Fruit fly (Drosophila melanogaster) whole organism, embryonic: ENCODE data around the gene CG14515.

ENCODE experiments used
- Adf1 ChIP-seq: fragments of 200-800 bp; sonication (Bioruptor generic); IDR thresholded peaks from 2 replicates; pipeline ENCODE4 v1.3.6; 2022; ENCODE audit warnings: missing biosample characterization, missing genetic modification characterization
- Atf3 ChIP-seq: fragments of 200-800 bp; sonication (Bioruptor generic); optimal IDR thresholded peaks from 3 replicates; lab custom pipeline; 2016; ENCODE audit warnings: missing biosample characterization, missing genetic modification characterization
- Blimp-1 ChIP-seq: fragments of 200-800 bp; sonication (Bioruptor generic); optimal IDR thresholded peaks from 3 replicates; lab custom pipeline; 2018; ENCODE audit warnings: missing biosample characterization, missing genetic modification characterization, mild to moderate bottlenecking, moderate library complexity, missing genetic modification reagents
- BtbVII ChIP-seq: fragments of 200-800 bp; sonication (Bioruptor generic); optimal IDR thresholded peaks from 3 replicates; lab custom pipeline; 2017; ENCODE audit warnings: missing biosample characterization, mild to moderate bottlenecking, missing genetic modification characterization
- CG10209 ChIP-seq: fragments of 200-800 bp; sonication (Bioruptor generic); optimal IDR thresholded peaks from 3 replicates; lab custom pipeline; 2017; ENCODE audit warnings: missing biosample characterization, mild to moderate bottlenecking, missing genetic modification characterization, missing genetic modification reagents
- CG10267 ChIP-seq: fragments of 200-800 bp; sonication (Bioruptor generic); optimal IDR thresholded peaks from 2 replicates; lab custom pipeline; 2018; ENCODE audit warnings: missing biosample characterization, mild to moderate bottlenecking, missing genetic modification characterization, moderate library complexity
- CG10979 ChIP-seq: fragments of 200-800 bp; sonication (Bioruptor generic); optimal IDR thresholded peaks from 2 replicates; lab custom pipeline; 2018; ENCODE audit warnings: missing biosample characterization, mild to moderate bottlenecking, missing genetic modification characterization, moderate library complexity
- CG11085 ChIP-seq: fragments of 200-800 bp; sonication (Bioruptor generic); IDR thresholded peaks from 2 replicates; pipeline ENCODE4 v1.3.6; 2022; ENCODE audit warnings: missing biosample characterization, missing genetic modification characterization
- CG12071 ChIP-seq: fragments of 200-800 bp; sonication (Bioruptor generic); optimal IDR thresholded peaks from 3 replicates; lab custom pipeline; 2018; ENCODE audit warnings: missing biosample characterization, mild to moderate bottlenecking, missing genetic modification characterization
- CG12236 ChIP-seq: fragments of 200-800 bp; sonication (Bioruptor generic); optimal IDR thresholded peaks from 2 replicates; lab custom pipeline; 2016; ENCODE audit warnings: missing biosample characterization, missing genetic modification characterization
- CG13894 ChIP-seq: fragments of 200-800 bp; sonication (Bioruptor generic); optimal IDR thresholded peaks from 3 replicates; lab custom pipeline; 2018; ENCODE audit warnings: missing biosample characterization, mild to moderate bottlenecking, missing genetic modification characterization, moderate library complexity
- CG14441 ChIP-seq: fragments of 200-800 bp; sonication (Bioruptor generic); IDR thresholded peaks from 2 replicates; pipeline ENCODE4 v1.3.6; 2022; ENCODE audit warnings: missing biosample characterization, missing genetic modification characterization
- CG14667 ChIP-seq: fragments of 200-800 bp; sonication (Bioruptor generic); IDR thresholded peaks from 2 replicates; pipeline ENCODE4 v1.3.6; 2022; ENCODE audit warnings: missing biosample characterization, missing genetic modification characterization
- CG15696 ChIP-seq: fragments of 200-800 bp; sonication (Bioruptor generic); optimal IDR thresholded peaks from 2 replicates; lab custom pipeline; 2019; ENCODE audit warnings: missing biosample characterization, mild to moderate bottlenecking, missing genetic modification characterization, moderate library complexity
- CG30020 ChIP-seq: fragments of 200-800 bp; optimal IDR thresholded peaks from 2 replicates; lab custom pipeline; 2019; ENCODE audit warnings: missing biosample characterization, mild to moderate bottlenecking, missing genetic modification characterization, moderate library complexity
- CG31441 ChIP-seq: fragments of 200-800 bp; sonication (Bioruptor generic); IDR thresholded peaks from 2 replicates; pipeline ENCODE4 v1.3.6; 2022; ENCODE audit warnings: missing biosample characterization, missing genetic modification characterization
- CG32532 ChIP-seq: fragments of 200-800 bp; sonication (Bioruptor generic); IDR thresholded peaks from 2 replicates; pipeline ENCODE4 v1.3.6; 2022; ENCODE audit warnings: missing biosample characterization, missing genetic modification characterization
- CG34422 ChIP-seq: fragments of 200-800 bp; sonication (Bioruptor generic); IDR thresholded peaks from 3 replicates; pipeline ENCODE4 v1.3.6; 2022; ENCODE audit warnings: missing biosample characterization, missing genetic modification characterization
- CG3847 ChIP-seq: fragments of 200-800 bp; sonication (Bioruptor generic); IDR thresholded peaks from 2 replicates; pipeline ENCODE4 v1.3.6; 2022; ENCODE audit warnings: missing biosample characterization, missing genetic modification characterization
- CG4328 ChIP-seq: fragments of 200-800 bp; sonication (Bioruptor generic); optimal IDR thresholded peaks from 3 replicates; lab custom pipeline; 2017; ENCODE audit warnings: missing biosample characterization, missing genetic modification reagents, missing genetic modification characterization
- CG4360 ChIP-seq: fragments of 200-800 bp; sonication (Bioruptor generic); IDR thresholded peaks from 2 replicates; pipeline ENCODE4 v1.3.6; 2022; ENCODE audit warnings: missing biosample characterization, missing genetic modification characterization
- CG6654 ChIP-seq: fragments of 200-800 bp; sonication (Bioruptor generic); optimal IDR thresholded peaks from 2 replicates; lab custom pipeline; 2017; ENCODE audit warnings: missing biosample characterization, mild to moderate bottlenecking, missing genetic modification characterization
- CG9876 ChIP-seq: fragments of 200-800 bp; sonication (Bioruptor generic); optimal IDR thresholded peaks from 2 replicates; lab custom pipeline; 2016; ENCODE audit warnings: missing biosample characterization, missing genetic modification characterization
- Dek ChIP-seq: fragments of 200-800 bp; sonication (Bioruptor generic); optimal IDR thresholded peaks from 3 replicates; lab custom pipeline; 2019; ENCODE audit warnings: missing biosample characterization, mild to moderate bottlenecking, missing genetic modification characterization, moderate library complexity
- Eip74EF ChIP-seq, 2 experiments: fragments of 200-800 bp in 1 of 2; fragments of >200 bp in 1 of 2; sonication (Bioruptor generic) in 1 of 2; optimal IDR thresholded peaks; 2 replicates each; lab custom pipeline; 2017 to 2019; ENCODE audit warnings: missing biosample characterization in 2 of 2, missing genetic modification characterization in 2 of 2, mild to moderate bottlenecking in 1 of 2, moderate library complexity in 1 of 2
- Gug ChIP-seq: fragments of 200-800 bp; sonication (Bioruptor generic); IDR thresholded peaks from 4 replicates; pipeline ENCODE4 v1.3.6; 2022; ENCODE audit warnings: missing biosample characterization, missing genetic modification characterization
- H2.0 ChIP-seq: fragments of 200-800 bp; sonication (Bioruptor generic); IDR thresholded peaks from 2 replicates; pipeline ENCODE4 v1.3.6; 2022; ENCODE audit warnings: missing biosample characterization, missing genetic modification characterization
- Lhr ChIP-seq: fragments of 200-800 bp; sonication (Bioruptor generic); optimal IDR thresholded peaks from 3 replicates; lab custom pipeline; 2017; ENCODE audit warnings: mild to moderate bottlenecking, missing biosample characterization, missing genetic modification reagents, missing genetic modification characterization
- Myb ChIP-seq: fragments of 200-800 bp; sonication (Bioruptor generic); optimal IDR thresholded peaks from 2 replicates; lab custom pipeline; 2016; ENCODE audit warnings: missing biosample characterization, missing genetic modification characterization
- Pdp1 ChIP-seq, 2 experiments: fragments of 200-800 bp; sonication (Bioruptor generic); optimal IDR thresholded peaks; 3 replicates each; lab custom pipeline; 2016; ENCODE audit warnings: missing biosample characterization in 2 of 2, missing genetic modification characterization in 2 of 2, mild to moderate bottlenecking in 1 of 2, moderate library complexity in 1 of 2
- Rfx ChIP-seq: fragments of 200-800 bp; sonication (Bioruptor generic); IDR thresholded peaks from 2 replicates; pipeline ENCODE4 v1.3.6; 2022; ENCODE audit warnings: missing biosample characterization, missing genetic modification characterization
- Xbp1 ChIP-seq: fragments of 200-800 bp; sonication (Bioruptor generic); optimal IDR thresholded peaks from 3 replicates; lab custom pipeline; 2016; ENCODE audit warnings: missing biosample characterization, mild to moderate bottlenecking, missing genetic modification characterization
- ac ChIP-seq: fragments of 200-800 bp; sonication (Bioruptor generic); optimal IDR thresholded peaks from 3 replicates; lab custom pipeline; 2017; ENCODE audit warnings: missing biosample characterization, mild to moderate bottlenecking, missing genetic modification characterization
- ci ChIP-seq: fragments of 200-800 bp; sonication (Bioruptor generic); IDR thresholded peaks from 3 replicates; pipeline ENCODE4 v1.3.6; 2022; ENCODE audit warnings: missing biosample characterization, missing genetic modification characterization
- dm ChIP-seq: fragments of 200-800 bp; sonication (Bioruptor generic); optimal IDR thresholded peaks from 3 replicates; lab custom pipeline; 2016; ENCODE audit warnings: missing biosample characterization, missing genetic modification characterization
- dysf ChIP-seq: fragments of 200-800 bp; sonication (Bioruptor generic); IDR thresholded peaks from 3 replicates; pipeline ENCODE4 v1.3.6; 2022; ENCODE audit warnings: missing biosample characterization, missing genetic modification characterization
- eve ChIP-seq, 2 experiments: fragments of >200 bp; optimal IDR thresholded peaks; 2 replicates each; lab custom pipeline; 2017; ENCODE audit warnings: missing biosample characterization in 2 of 2, missing genetic modification characterization in 2 of 2
- fd96Cb ChIP-seq: fragments of 200-800 bp; sonication (Bioruptor generic); optimal IDR thresholded peaks from 2 replicates; lab custom pipeline; 2018; ENCODE audit warnings: missing biosample characterization, mild to moderate bottlenecking, missing genetic modification characterization, moderate library complexity
- gce ChIP-seq: fragments of 200-800 bp; sonication (Bioruptor generic); IDR thresholded peaks from 3 replicates; pipeline ENCODE4 v1.3.6; 2022; ENCODE audit warnings: missing biosample characterization, missing genetic modification characterization
- gcm ChIP-seq: fragments of 200-800 bp; sonication (Bioruptor generic); optimal IDR thresholded peaks from 2 replicates; lab custom pipeline; 2019; ENCODE audit warnings: missing biosample characterization, mild to moderate bottlenecking, missing genetic modification characterization, moderate library complexity
- lbe ChIP-seq: fragments of 200-800 bp; sonication (Bioruptor generic); optimal IDR thresholded peaks from 2 replicates; lab custom pipeline; 2016; ENCODE audit warnings: missing biosample characterization, mild to moderate bottlenecking, missing genetic modification characterization
- nerfin-1 ChIP-seq: fragments of 200-800 bp; sonication (Bioruptor generic); optimal IDR thresholded peaks from 3 replicates; lab custom pipeline; 2019; ENCODE audit warnings: missing biosample characterization, mild to moderate bottlenecking, missing genetic modification characterization, moderate library complexity
- onecut ChIP-seq: fragments of 200-800 bp; sonication (Bioruptor generic); IDR thresholded peaks from 2 replicates; pipeline ENCODE4 v1.3.6; 2022; ENCODE audit warnings: missing biosample characterization, missing genetic modification characterization
- sens-2 ChIP-seq: fragments of 200-800 bp; sonication (Bioruptor generic); IDR thresholded peaks from 2 replicates; pipeline ENCODE4 v1.3.6; 2022; ENCODE audit warnings: missing biosample characterization, missing genetic modification characterization
- tgo ChIP-seq: fragments of 200-800 bp; sonication (Bioruptor generic); IDR thresholded peaks from 3 replicates; pipeline ENCODE4 v1.3.6; 2022; ENCODE audit warnings: missing biosample characterization, missing genetic modification characterization
- trh ChIP-seq: fragments of 200-800 bp; sonication (Bioruptor generic); optimal IDR thresholded peaks from 2 replicates; lab custom pipeline; 2016; ENCODE audit warnings: missing biosample characterization, missing genetic modification characterization
- usp ChIP-seq: fragments of >200 bp; optimal IDR thresholded peaks from 2 replicates; lab custom pipeline; 2017; ENCODE audit warnings: missing biosample characterization, missing genetic modification characterization
- vvl ChIP-seq: fragments of 200-800 bp; sonication (Bioruptor generic); IDR thresholded peaks from 2 replicates; pipeline ENCODE4 v1.3.6; 2022; ENCODE audit warnings: missing biosample characterization, missing genetic modification characterization
- wek ChIP-seq: fragments of 200-800 bp; sonication (Bioruptor generic); optimal IDR thresholded peaks from 3 replicates; lab custom pipeline; 2018; ENCODE audit warnings: missing biosample characterization, mild to moderate bottlenecking, missing genetic modification characterization, moderate library complexity
- zen2 ChIP-seq: fragments of 200-800 bp; sonication (Bioruptor generic); IDR thresholded peaks from 3 replicates; pipeline ENCODE4 v1.3.6; 2022; ENCODE audit warnings: missing biosample characterization, missing genetic modification characterization; ENCODE audit not compliant: partially characterized antibody

Gene CG14515

DNA sequence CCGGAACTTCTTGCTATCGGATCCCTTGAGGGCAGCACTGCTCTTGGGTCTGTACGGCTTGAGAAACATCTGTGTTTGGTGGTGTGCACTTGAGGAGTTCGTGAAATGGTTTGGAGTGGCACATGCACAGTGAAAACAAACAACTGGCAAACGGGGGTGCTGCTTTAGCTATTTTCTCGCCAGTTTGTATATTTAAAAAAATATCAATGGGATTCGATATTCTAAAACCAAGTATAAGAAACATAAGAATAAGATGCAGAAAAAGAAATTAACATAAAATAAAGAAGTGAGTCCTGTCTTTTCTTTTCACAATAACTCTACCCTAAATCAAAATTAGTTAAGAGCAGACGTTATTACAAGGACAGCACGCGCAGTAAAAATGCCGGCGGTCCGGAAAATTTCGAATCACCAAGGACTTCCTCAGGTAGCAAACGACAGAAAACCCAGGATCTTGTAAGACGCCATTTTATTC is 45.7 kb upstream of the CG14515 start, which contains the start of gene eIF2D (continued):
- TF ChIP-seq Adf1 (GFP tag; lab: Robert Waterston, UW) = no peak
- TF ChIP-seq CG34422 (GFP tag; lab: Robert Waterston, UW) = peak; percentile 74; the same call in 1 of the 3 replicates
- no peak for TF ChIP-seq zen2 (GFP tag; lab: Robert Waterston, UW)
- TF ChIP-seq Atf3 (GFP tag; lab: Kevin White, UChicago) = no peak
- TF ChIP-seq Gug (GFP tag; lab: Robert Waterston, UW) = 0 out of 4 replicates have a peak, but pooled peaks have one; percentile 8
- TF ChIP-seq CG15696 (tag; lab: Kevin White, UChicago) = peak; percentile 66
- TF ChIP-seq Myb (GFP tag; lab: Kevin White, UChicago) = peak; percentile 44
- TF ChIP-seq nerfin-1 = peak; percentile 64
- TF ChIP-seq CG11085 (GFP tag; lab: Robert Waterston, UW) = no peak
- TF ChIP-seq sens-2 (GFP tag; lab: Robert Waterston, UW) = peak; percentile 40; the same call in 1 of the 2 replicates
- peak; percentile 20 for TF ChIP-seq CG30020 (tag; lab: Kevin White, UChicago)
- TF ChIP-seq H2.0 (GFP tag; lab: Robert Waterston, UW) = peak; percentile 44; the same call in 1 of the 2 replicates
- TF ChIP-seq CG10267 = peak; percentile 73
- peak; percentile 68 for TF ChIP-seq CG31441 (GFP tag; lab: Robert Waterston, UW)
- peak; percentile 26 for TF ChIP-seq gcm (GFP tag; lab: Kevin White, UChicago)
- TF ChIP-seq CG13894 (tag; lab: Kevin White, UChicago) = peak; percentile 26
- TF ChIP-seq CG32532 = peak; percentile 68
- TF ChIP-seq Blimp-1 (GFP tag; lab: Kevin White, UChicago) = peak; percentile 46
- TF ChIP-seq ci (GFP tag; lab: Robert Waterston, UW) = peak; percentile 81; the same call in 2 of the 3 replicates
- TF ChIP-seq CG3847 (GFP tag; lab: Robert Waterston, UW) = peak; percentile 30; the same call in 1 of the 2 replicates
- peak; percentile 27 for TF ChIP-seq CG4328
- peak; percentile 33 for TF ChIP-seq Dek (tag; lab: Kevin White, UChicago)
- TF ChIP-seq fd96Cb (tag; lab: Kevin White, UChicago) = peak; percentile 40
- peak; percentile 76 for TF ChIP-seq Rfx (GFP tag; lab: Robert Waterston, UW)
- TF ChIP-seq onecut (GFP tag; lab: Robert Waterston, UW) = peak; percentile 44
- TF ChIP-seq wek = peak; percentile 83
- no peak for TF ChIP-seq CG12236 (GFP tag; lab: Kevin White, UChicago)
- no peak for TF ChIP-seq Lhr (GFP tag; lab: Kevin White, UChicago)
- TF ChIP-seq CG14441 = peak; percentile 52; the same call in 1 of the 2 replicates
- TF ChIP-seq Xbp1 (GFP tag; lab: Kevin White, UChicago) = peak; percentile 46
- no peak for TF ChIP-seq eve (GFP tag; optimal IDR thresholded peaks at IDR 0.05; lab: Kevin White, UChicago)
- TF ChIP-seq ac (GFP tag; lab: Kevin White, UChicago) = peak; percentile 24
- TF ChIP-seq CG14667 (GFP tag; lab: Robert Waterston, UW) = peak; percentile 39; the same call in 1 of the 2 replicates
- TF ChIP-seq BtbVII = peak; percentile 53
- TF ChIP-seq CG9876 (GFP tag; lab: Kevin White, UChicago) = no peak
- TF ChIP-seq CG10979 (tag; lab: Kevin White, UChicago) = peak; percentile 66
- 0 out of 3 replicates have a peak, but pooled peaks have one; percentile 9 for TF ChIP-seq gce (GFP tag; lab: Robert Waterston, UW)
- TF ChIP-seq tgo (GFP tag; lab: Robert Waterston, UW) = peak; percentile 49; the same call in 2 of the 3 replicates
- TF ChIP-seq CG12071 = no peak
- peak; percentile 23 for TF ChIP-seq CG10209
- TF ChIP-seq trh (GFP tag; lab: Kevin White, UChicago) = no peak
- TF ChIP-seq Pdp1 (GFP tag; optimal IDR thresholded peaks at IDR 0.05; lab: Kevin White, UChicago) = peak; percentile 29 to 45
- peak; percentile 86 for TF ChIP-seq vvl (GFP tag; lab: Robert Waterston, UW)
- TF ChIP-seq lbe (GFP tag; lab: Kevin White, UChicago) = peak; percentile 24
- TF ChIP-seq CG4360 (GFP tag; lab: Robert Waterston, UW) = 0 out of 2 replicates have a peak, but pooled peaks have one; percentile 34
- peak; percentile 33 for TF ChIP-seq dm
- TF ChIP-seq CG6654 = no peak
- peak; percentile 66; the same call in 2 of the 3 replicates for TF ChIP-seq dysf (GFP tag; lab: Robert Waterston, UW)
- TF ChIP-seq usp (GFP tag; lab: Kevin White, UChicago) = no peak
- peak in 1 of 2 experiments; percentile 63 for TF ChIP-seq Eip74EF (GFP tag; optimal IDR thresholded peaks at IDR 0.05; lab: Kevin White, UChicago)
